Worm (Caenorhabditis elegans): ENCODE data around the gene W05E10.2.

ce11 chrV:11641298-11641787 is 45.6 kb upstream of the W05E10.2 start:
- peak; percentile 72 for TF ChIP-seq him-1 (tag; optimal IDR thresholded peaks at IDR 0.05)
- TF ChIP-seq dao-5 (tag; optimal IDR thresholded peaks at IDR 0.05): no peak
